Worm (Caenorhabditis elegans) whole organism, L4 larva: Measurements from ENCODE around the gene T24E12.12.

Source experiments
- aha-1 ChIP-seq: fragments of 150-350 bp; peaks from one replicate; lab custom pipeline; 2014; ENCODE audit warnings: missing biosample characterization, missing genetic modification characterization
- attf-4 ChIP-seq: sonication (generic microtip); optimal IDR thresholded peaks from 3 replicates; lab custom pipeline; 2017; ENCODE audit warnings: missing biosample characterization, missing genetic modification characterization
- lin-15B ChIP-seq: fragments of 150-350 bp; sonication (generic microtip); optimal IDR thresholded peaks from 3 replicates; lab custom pipeline; 2014; ENCODE audit warnings: missing biosample characterization, missing genetic modification characterization
- nhr-11 ChIP-seq: fragments of 150-350 bp; optimal IDR thresholded peaks from 2 replicates; lab custom pipeline; 2014; ENCODE audit warnings: missing biosample characterization, missing genetic modification characterization
- php-3 ChIP-seq: fragments of 200-800 bp; sonication (Bioruptor generic); IDR thresholded peaks from 2 replicates; pipeline ENCODE4 v1.3.6; 2022; ENCODE audit warnings: missing genetic modification reagents, missing genetic modification characterization, missing compliant biosample characterization
- zfp-2 ChIP-seq: sonication (generic microtip); optimal IDR thresholded peaks from 2 replicates; lab custom pipeline; 2016; ENCODE audit warnings: mild to moderate bottlenecking, missing genetic modification characterization, missing compliant biosample characterization

ce11 chrII:3785257-3785656, 26.2 kb downstream of the T24E12.12 start, which contains the start of gene T24E12.1:
- TF ChIP-seq nhr-11 (tag; lab: Kevin White, UChicago) = no peak
- TF ChIP-seq zfp-2 = no peak
- no peak for TF ChIP-seq attf-4 (tag; lab: Kevin White, UChicago)
- no peak for TF ChIP-seq aha-1 (tag; lab: Kevin White, UChicago)
- TF ChIP-seq lin-15B = no peak
- TF ChIP-seq php-3 = no peak
